Worm (Caenorhabditis elegans) whole organism, L4 larva: ENCODE measurements around the gene W03F8.4.

ENCODE experiments used
- D1046.2 ChIP-seq: fragments of 200-800 bp; sonication (Bioruptor generic); IDR thresholded peaks from 2 replicates; pipeline ENCODE4 v1.3.6; 2022; ENCODE audit warnings: missing genetic modification characterization, missing compliant biosample characterization
- F26F4.8 ChIP-seq: fragments of 200-800 bp; sonication (Bioruptor generic); conservative IDR thresholded peaks from 2 replicates; pipeline ENCODE4 v1.3.6; 2022; ENCODE audit warnings: missing genetic modification characterization, missing compliant biosample characterization
- F49E8.2 ChIP-seq: sonication (generic microtip); optimal IDR thresholded peaks from 2 replicates; lab custom pipeline; 2016; ENCODE audit warnings: missing compliant biosample characterization, mild to moderate bottlenecking, missing genetic modification characterization, borderline replicate concordance
- R02D3.7 ChIP-seq: fragments of 150-350 bp; sonication (generic microtip); optimal IDR thresholded peaks from 3 replicates; lab custom pipeline; 2014; ENCODE audit warnings: missing biosample characterization, missing genetic modification characterization
- T26A8.4 ChIP-seq: fragments of 200-800 bp; sonication (Bioruptor generic); IDR thresholded peaks from 2 replicates; pipeline ENCODE4 v1.3.6; 2022; ENCODE audit warnings: missing genetic modification characterization, missing compliant biosample characterization
- Y105C5A.15 ChIP-seq: fragments of 200-800 bp; sonication (Bioruptor generic); IDR thresholded peaks from 2 replicates; pipeline ENCODE4 v1.3.6; 2022; ENCODE audit warnings: missing genetic modification characterization, missing compliant biosample characterization
- Y48G9A.11 ChIP-seq: fragments of 200-800 bp; sonication (Bioruptor generic); IDR thresholded peaks from 2 replicates; pipeline ENCODE4 v1.3.6; 2022; ENCODE audit warnings: missing genetic modification reagents, missing genetic modification characterization, missing compliant biosample characterization
- ZK546.5 ChIP-seq, 2 experiments: sonication (generic microtip); optimal IDR thresholded peaks; 2 replicates each; lab custom pipeline; 2017; ENCODE audit warnings: missing biosample characterization in 2 of 2, missing genetic modification characterization in 2 of 2
- arid-1 ChIP-seq: fragments of 200-800 bp; sonication (Bioruptor generic); conservative IDR thresholded peaks from 2 replicates; pipeline ENCODE4 v1.3.6; 2022; ENCODE audit warnings: missing genetic modification reagents, missing genetic modification characterization, missing compliant biosample characterization
- ceh-28 ChIP-seq: fragments of 150-350 bp; optimal IDR thresholded peaks from 2 replicates; lab custom pipeline; 2014; ENCODE audit warnings: missing biosample characterization, missing genetic modification reagents, missing genetic modification characterization
- ceh-82 ChIP-seq: sonication (generic microtip); optimal IDR thresholded peaks from 2 replicates; lab custom pipeline; 2017; ENCODE audit warnings: missing biosample characterization, missing genetic modification characterization
- daf-19 ChIP-seq: fragments of 200-800 bp; sonication (Bioruptor generic); conservative IDR thresholded peaks from 2 replicates; pipeline ENCODE4 v1.3.6; 2022; ENCODE audit warnings: missing genetic modification characterization, missing compliant biosample characterization
- daf-8 ChIP-seq: fragments of 200-800 bp; sonication (Bioruptor generic); IDR thresholded peaks from 2 replicates; pipeline ENCODE4 v1.3.6; 2022; ENCODE audit warnings: missing genetic modification characterization, missing compliant biosample characterization
- dmd-8 ChIP-seq: fragments of 200-800 bp; sonication (Bioruptor generic); IDR thresholded peaks from 2 replicates; pipeline ENCODE4 v1.3.6; 2022; ENCODE audit warnings: missing genetic modification characterization, missing compliant biosample characterization
- dpl-1 ChIP-seq: fragments of 150-350 bp; optimal IDR thresholded peaks from 2 replicates; lab custom pipeline; 2014; ENCODE audit warnings: missing biosample characterization, missing genetic modification reagents, missing genetic modification characterization
- duxl-1 ChIP-seq: sonication (generic microtip); optimal IDR thresholded peaks from 2 replicates; lab custom pipeline; 2016; ENCODE audit warnings: mild to moderate bottlenecking, missing genetic modification characterization, moderate library complexity, missing compliant biosample characterization; ENCODE audit not compliant: poor library complexity
- dve-1 ChIP-seq: sonication (generic microtip); optimal IDR thresholded peaks from 2 replicates; lab custom pipeline; 2017; ENCODE audit warnings: antibody characterized with exemption, mild to moderate bottlenecking, missing genetic modification characterization, missing compliant biosample characterization; ENCODE audit not compliant: insufficient read depth
- egl-27 ChIP-seq: sonication (generic microtip); optimal IDR thresholded peaks from 3 replicates; lab custom pipeline; 2017; ENCODE audit warnings: missing biosample characterization, missing genetic modification reagents, missing genetic modification characterization
- fkh-10 ChIP-seq: fragments of 150-350 bp; optimal IDR thresholded peaks from 2 replicates; lab custom pipeline; 2014; ENCODE audit warnings: missing biosample characterization, missing genetic modification reagents, missing genetic modification characterization
- fos-1 ChIP-seq: fragments of 150-350 bp; optimal IDR thresholded peaks from 2 replicates; lab custom pipeline; 2014; ENCODE audit warnings: missing biosample characterization, missing genetic modification characterization
- hlh-30 ChIP-seq: sonication (generic microtip); optimal IDR thresholded peaks from 2 replicates; lab custom pipeline; 2017; ENCODE audit warnings: antibody characterized with exemption, mild to moderate bottlenecking, missing genetic modification characterization, missing compliant biosample characterization; ENCODE audit not compliant: insufficient read depth
- jun-1 ChIP-seq: fragments of 150-350 bp; optimal IDR thresholded peaks from 2 replicates; lab custom pipeline; 2014; ENCODE audit warnings: missing biosample characterization, missing genetic modification reagents, missing genetic modification characterization
- lim-7 ChIP-seq: fragments of 200-800 bp; sonication (Bioruptor generic); IDR thresholded peaks from 2 replicates; pipeline ENCODE4 v1.3.6; 2022; ENCODE audit warnings: missing genetic modification characterization, missing compliant biosample characterization
- lin-15B ChIP-seq: fragments of 150-350 bp; sonication (generic microtip); optimal IDR thresholded peaks from 3 replicates; lab custom pipeline; 2014; ENCODE audit warnings: missing biosample characterization, missing genetic modification characterization
- lir-3 ChIP-seq: sonication (generic microtip); optimal IDR thresholded peaks from 2 replicates; lab custom pipeline; 2016; ENCODE audit warnings: mild to moderate bottlenecking, missing genetic modification characterization, missing compliant biosample characterization
- lsy-2 ChIP-seq, 2 experiments: fragments of 150-350 bp in 1 of 2; sonication (generic microtip) in 1 of 2; optimal IDR thresholded peaks; 2 replicates each; lab custom pipeline; 2014 to 2017; ENCODE audit warnings: missing biosample characterization in 2 of 2, missing genetic modification characterization in 2 of 2
- madf-9 ChIP-seq: fragments of 200-800 bp; sonication (Bioruptor generic); conservative IDR thresholded peaks from 2 replicates; pipeline ENCODE4 v1.3.6; 2022; ENCODE audit warnings: missing genetic modification reagents, missing genetic modification characterization, missing compliant biosample characterization
- mxl-2 ChIP-seq: fragments of 200-800 bp; sonication (Bioruptor generic); conservative IDR thresholded peaks from 2 replicates; pipeline ENCODE4 v1.3.6; 2022; ENCODE audit warnings: missing genetic modification reagents, missing genetic modification characterization, missing compliant biosample characterization
- mxl-3 ChIP-seq: fragments of 200-800 bp; sonication (Bioruptor generic); optimal IDR thresholded peaks from 2 replicates; lab custom pipeline; 2018; ENCODE audit warnings: mild to moderate bottlenecking, missing genetic modification characterization, missing compliant biosample characterization
- nhr-102 ChIP-seq: sonication (generic microtip); optimal IDR thresholded peaks from 2 replicates; lab custom pipeline; 2016; ENCODE audit warnings: mild to moderate bottlenecking, missing genetic modification characterization, moderate library complexity, missing compliant biosample characterization
- nhr-11 ChIP-seq: fragments of 150-350 bp; optimal IDR thresholded peaks from 2 replicates; lab custom pipeline; 2014; ENCODE audit warnings: missing biosample characterization, missing genetic modification characterization
- nhr-111 ChIP-seq: fragments of 200-800 bp; sonication (Bioruptor generic); optimal IDR thresholded peaks from 2 replicates; lab custom pipeline; 2018; ENCODE audit warnings: mild to moderate bottlenecking, missing genetic modification characterization, missing compliant biosample characterization
- nhr-41 ChIP-seq: fragments of 200-800 bp; sonication (Bioruptor generic); IDR thresholded peaks from 2 replicates; pipeline ENCODE4 v1.3.6; 2022; ENCODE audit warnings: missing genetic modification reagents, missing genetic modification characterization, missing compliant biosample characterization
- nhr-42 ChIP-seq: fragments of 200-800 bp; sonication (Bioruptor generic); IDR thresholded peaks from 2 replicates; pipeline ENCODE4 v1.3.6; 2022; ENCODE audit warnings: missing genetic modification characterization, missing compliant biosample characterization
- nhr-76 ChIP-seq: fragments of 150-350 bp; optimal IDR thresholded peaks from 2 replicates; lab custom pipeline; 2014; ENCODE audit warnings: missing biosample characterization, missing genetic modification characterization
- nhr-77 ChIP-seq: fragments of 150-350 bp; optimal IDR thresholded peaks from 2 replicates; lab custom pipeline; 2014; ENCODE audit warnings: missing biosample characterization, missing genetic modification characterization
- pha-4 ChIP-seq, 2 experiments: fragments of 150-350 bp in 1 of 2; fragments of 200-800 bp in 1 of 2; sonication (Bioruptor generic) in 1 of 2; IDR thresholded peaks in 1 of 2; optimal IDR thresholded peaks in 1 of 2; 2 replicates each; pipeline versions ENCODE4 v1.3.6 to Lab custom; 2014 to 2022; ENCODE audit warnings: missing genetic modification characterization in 2 of 2, missing genetic modification reagents in 2 of 2, missing biosample characterization in 1 of 2, missing compliant biosample characterization in 1 of 2
- php-3 ChIP-seq: fragments of 200-800 bp; sonication (Bioruptor generic); IDR thresholded peaks from 2 replicates; pipeline ENCODE4 v1.3.6; 2022; ENCODE audit warnings: missing genetic modification reagents, missing genetic modification characterization, missing compliant biosample characterization
- pqm-1 ChIP-seq: sonication (generic microtip); optimal IDR thresholded peaks from 2 replicates; lab custom pipeline; 2017; ENCODE audit warnings: missing biosample characterization, missing genetic modification characterization
- set-16 ChIP-seq: fragments of 200-800 bp; sonication (Bioruptor generic); IDR thresholded peaks from 2 replicates; pipeline ENCODE4 v1.3.6; 2022; ENCODE audit warnings: missing genetic modification reagents, missing genetic modification characterization, missing compliant biosample characterization
- snpc-1.2 ChIP-seq: fragments of 200-800 bp; sonication (Bioruptor generic); IDR thresholded peaks from 2 replicates; pipeline ENCODE4 v1.3.6; 2022; ENCODE audit warnings: missing genetic modification reagents, missing genetic modification characterization, missing compliant biosample characterization
- snpc-4 ChIP-seq: fragments of 150-350 bp; optimal IDR thresholded peaks from 2 replicates; lab custom pipeline; 2014; ENCODE audit warnings: missing biosample characterization, missing genetic modification characterization
- spr-1 ChIP-seq: sonication (generic microtip); optimal IDR thresholded peaks from 2 replicates; lab custom pipeline; 2016; ENCODE audit warnings: mild to moderate bottlenecking, missing genetic modification characterization, missing compliant biosample characterization
- spr-3 ChIP-seq: fragments of 200-800 bp; sonication (Bioruptor generic); optimal IDR thresholded peaks from 2 replicates; lab custom pipeline; 2018; ENCODE audit warnings: mild to moderate bottlenecking, missing genetic modification characterization, missing compliant biosample characterization
- tag-97 ChIP-seq: fragments of 200-800 bp; sonication (Bioruptor generic); IDR thresholded peaks from 2 replicates; pipeline ENCODE4 v1.3.6; 2022; ENCODE audit warnings: missing genetic modification characterization, missing compliant biosample characterization
- tra-1 ChIP-seq: fragments of 200-800 bp; sonication (Bioruptor generic); IDR thresholded peaks from 2 replicates; pipeline ENCODE4 v1.3.6; 2022; ENCODE audit warnings: missing genetic modification reagents, missing genetic modification characterization, missing compliant biosample characterization
- unc-130 ChIP-seq: sonication (generic microtip); optimal IDR thresholded peaks from 2 replicates; lab custom pipeline; 2016; ENCODE audit warnings: missing genetic modification reagents, missing genetic modification characterization, missing compliant biosample characterization
- vab-7 ChIP-seq: fragments of 200-800 bp; sonication (Bioruptor generic); IDR thresholded peaks from 2 replicates; pipeline ENCODE4 v1.3.6; 2022; ENCODE audit warnings: missing genetic modification reagents, missing genetic modification characterization, missing compliant biosample characterization
- zfp-2 ChIP-seq: sonication (generic microtip); optimal IDR thresholded peaks from 2 replicates; lab custom pipeline; 2016; ENCODE audit warnings: mild to moderate bottlenecking, missing genetic modification characterization, missing compliant biosample characterization
- zfp-3 ChIP-seq: fragments of 200-800 bp; sonication (Bioruptor generic); conservative IDR thresholded peaks from 2 replicates; pipeline ENCODE4 v1.3.6; 2022; ENCODE audit warnings: missing genetic modification reagents, missing genetic modification characterization, missing compliant biosample characterization

W03F8.4 gene

ce11 chrIV:5183755-5184166 is at the start of gene W03F8.4 (continued):
- no peak for TF ChIP-seq nhr-111 (GFP tag; lab: Kevin White, UChicago)
- TF ChIP-seq nhr-76 (tag; lab: Kevin White, UChicago), result no peak
- peak; percentile 69 for TF ChIP-seq lin-15B (tag; lab: Kevin White, UChicago)
- TF ChIP-seq pqm-1, result no peak
- TF ChIP-seq egl-27 (tag; lab: Kevin White, UChicago), result no peak
- TF ChIP-seq vab-7 (GFP tag; lab: Robert Waterston, UW), result 0 out of 2 replicates have a peak, but pooled peaks have one; percentile 11
- TF ChIP-seq mxl-2 (GFP tag; lab: Robert Waterston, UW), result no peak
- no peak for TF ChIP-seq daf-8
- no peak for TF ChIP-seq nhr-41 (GFP tag; lab: Robert Waterston, UW)
- 0 out of 2 replicates have a peak, but pooled peaks have one; percentile 47 for TF ChIP-seq D1046.2
- TF ChIP-seq zfp-2 (tag; lab: Kevin White, UChicago), result peak; percentile 47
- peak; percentile 65 for TF ChIP-seq spr-3 (GFP tag; lab: Kevin White, UChicago)
- TF ChIP-seq zfp-3 (GFP tag; lab: Robert Waterston, UW), result no peak; the same call in 1 of the 2 replicates
- TF ChIP-seq dve-1, result no peak
- TF ChIP-seq nhr-77 (tag; lab: Kevin White, UChicago), result peak; percentile 91
- no peak for TF ChIP-seq tag-97 (GFP tag; lab: Robert Waterston, UW)
- peak; percentile 85 for TF ChIP-seq hlh-30 (tag; lab: Kevin White, UChicago)
- TF ChIP-seq madf-9 (GFP tag; lab: Robert Waterston, UW), result 0 out of 2 replicates have a peak, but pooled peaks have one; percentile 54
- peak; percentile 83 for TF ChIP-seq php-3 (GFP tag; lab: Robert Waterston, UW)
- TF ChIP-seq nhr-42 (GFP tag; lab: Robert Waterston, UW), result peak; percentile 82
- TF ChIP-seq nhr-11, result peak; percentile 85
- TF ChIP-seq T26A8.4 (GFP tag; lab: Robert Waterston, UW), result peak; percentile 96
- peak; percentile 90 for TF ChIP-seq duxl-1 (tag; lab: Kevin White, UChicago)
- TF ChIP-seq ZK546.5 (tag; optimal IDR thresholded peaks at IDR 0.05; lab: Kevin White, UChicago), result no peak
- TF ChIP-seq pha-4 (GFP tag; IDR thresholded peaks at IDR 0.05; lab: Robert Waterston, UW), result no peak
- no peak for TF ChIP-seq pha-4 (tag; optimal IDR thresholded peaks at IDR 0.05; lab: Kevin White, UChicago)
- no peak for TF ChIP-seq fos-1 (tag; lab: Kevin White, UChicago)
- no peak for TF ChIP-seq R02D3.7 (tag; lab: Kevin White, UChicago)
- TF ChIP-seq daf-19 (GFP tag; lab: Robert Waterston, UW), result peak; percentile 65; the same call in 1 of the 2 replicates
- TF ChIP-seq mxl-3, result peak; percentile 55
- peak; percentile 99 for TF ChIP-seq dpl-1 (GFP tag; lab: Kevin White, UChicago)
- TF ChIP-seq snpc-1.2 (GFP tag; lab: Robert Waterston, UW), result peak; percentile 97
- TF ChIP-seq unc-130 (GFP tag; lab: Kevin White, UChicago), result peak; percentile 51
- TF ChIP-seq F26F4.8, result no peak
- TF ChIP-seq arid-1 (GFP tag; lab: Robert Waterston, UW), result peak; percentile 86; the same call in 1 of the 2 replicates
- TF ChIP-seq Y105C5A.15, result no peak
- no peak for TF ChIP-seq dmd-8
- peak; percentile 56 for TF ChIP-seq Y48G9A.11 (GFP tag; lab: Robert Waterston, UW)
- TF ChIP-seq set-16 (GFP tag; lab: Robert Waterston, UW), result no peak
- TF ChIP-seq spr-1 (tag; lab: Kevin White, UChicago), result peak; percentile 92
- peak; percentile 67; the same call in 1 of the 2 replicates for TF ChIP-seq tra-1 (GFP tag; lab: Robert Waterston, UW)
- no peak for TF ChIP-seq lir-3 (tag; lab: Kevin White, UChicago)
- no peak for TF ChIP-seq ceh-28 (tag; lab: Kevin White, UChicago)
- TF ChIP-seq lim-7, result no peak; the same call in 1 of the 2 replicates
- TF ChIP-seq nhr-102 (tag; lab: Kevin White, UChicago), result peak; percentile 94
- TF ChIP-seq jun-1 (tag; lab: Kevin White, UChicago), result peak; percentile 44
- TF ChIP-seq snpc-4 (tag; lab: Kevin White, UChicago), result peak; percentile 54
- TF ChIP-seq ceh-82 (tag; lab: Kevin White, UChicago), result no peak
- peak; percentile 61 to 95 for TF ChIP-seq lsy-2 (tag; optimal IDR thresholded peaks at IDR 0.05; lab: Kevin White, UChicago)
- peak; percentile 24 for TF ChIP-seq fkh-10 (GFP tag; lab: Kevin White, UChicago)
- peak; percentile 81 for TF ChIP-seq F49E8.2 (tag; lab: Kevin White, UChicago)
